Worm (Caenorhabditis elegans) whole organism, L4/young adult: Measurements from ENCODE around the gene spe-26.

Experiments
- W03F9.2 ChIP-seq: fragments of 150-350 bp; optimal IDR thresholded peaks from 2 replicates; lab custom pipeline; 2014; ENCODE audit warnings: missing biosample characterization, missing genetic modification characterization
- dao-5 ChIP-seq: sonication (generic microtip); optimal IDR thresholded peaks from 2 replicates; lab custom pipeline; 2016; ENCODE audit warnings: missing genotype, missing genetic modification characterization, moderate library complexity, missing compliant biosample characterization
- him-1 ChIP-seq: sonication (generic microtip); optimal IDR thresholded peaks from 2 replicates; lab custom pipeline; 2016; ENCODE audit warnings: missing genotype, missing genetic modification reagents, missing genetic modification characterization, missing compliant biosample characterization

- TF ChIP-seq him-1 (tag; lab: Kevin White, UChicago) (no peak), dao-5 (tag; lab: Kevin White, UChicago) (no peak), W03F9.2 (tag; lab: Kevin White, UChicago) (no peak)
Observed at ce11 chrIV:10345486-10345885, 46.2 kb downstream of the spe-26 start.
